Worm (Caenorhabditis elegans) whole organism, L4 larva: ENCODE measurements around the gene slc-17.4.

Source experiments
- arid-1 ChIP-seq: fragments of 200-800 bp; sonication (Bioruptor generic); conservative IDR thresholded peaks from 2 replicates; pipeline ENCODE4 v1.3.6; 2022; ENCODE audit warnings: missing genetic modification reagents, missing genetic modification characterization, missing compliant biosample characterization
- ces-1 ChIP-seq: fragments of 150-350 bp; sonication (generic microtip); optimal IDR thresholded peaks from 4 replicates; lab custom pipeline; 2014; ENCODE audit warnings: missing biosample characterization, missing genetic modification reagents, missing genetic modification characterization
- cey-2 ChIP-seq: sonication (generic microtip); optimal IDR thresholded peaks from 3 replicates; lab custom pipeline; 2017; ENCODE audit warnings: missing genetic modification characterization, mild to moderate bottlenecking, missing compliant biosample characterization, antibody characterized with exemption, borderline replicate concordance; ENCODE audit not compliant: insufficient read depth
- hlh-30 ChIP-seq: sonication (generic microtip); optimal IDR thresholded peaks from 2 replicates; lab custom pipeline; 2017; ENCODE audit warnings: antibody characterized with exemption, mild to moderate bottlenecking, missing genetic modification characterization, missing compliant biosample characterization; ENCODE audit not compliant: insufficient read depth
- lsy-2 ChIP-seq, 2 experiments: fragments of 150-350 bp in 1 of 2; sonication (generic microtip) in 1 of 2; optimal IDR thresholded peaks; 2 replicates each; lab custom pipeline; 2014 to 2017; ENCODE audit warnings: missing biosample characterization in 2 of 2, missing genetic modification characterization in 2 of 2
- madf-9 ChIP-seq: fragments of 200-800 bp; sonication (Bioruptor generic); conservative IDR thresholded peaks from 2 replicates; pipeline ENCODE4 v1.3.6; 2022; ENCODE audit warnings: missing genetic modification reagents, missing genetic modification characterization, missing compliant biosample characterization
- mep-1 ChIP-seq: fragments of 150-350 bp; sonication (generic microtip); optimal IDR thresholded peaks from 3 replicates; lab custom pipeline; 2014; ENCODE audit warnings: missing biosample characterization, missing genetic modification characterization
- nhr-77 ChIP-seq: fragments of 150-350 bp; optimal IDR thresholded peaks from 2 replicates; lab custom pipeline; 2014; ENCODE audit warnings: missing biosample characterization, missing genetic modification characterization
- unc-62 ChIP-seq, 3 experiments: fragments of 150-350 bp in 1 of 3; sonication (generic microtip); optimal IDR thresholded peaks in 2 of 3; peaks in 1 of 3; 1 replicate in 1 of 3; 2 replicates in 2 of 3; lab custom pipeline; 2014 to 2017; ENCODE audit warnings: missing biosample characterization in 3 of 3, missing genetic modification characterization in 3 of 3, missing genetic modification reagents in 3 of 3, missing genotype in 1 of 3
- zip-2 ChIP-seq: fragments of 150-350 bp; optimal IDR thresholded peaks from 2 replicates; lab custom pipeline; 2014; ENCODE audit warnings: missing biosample characterization, missing genetic modification characterization

slc-17.4 gene

DNA sequence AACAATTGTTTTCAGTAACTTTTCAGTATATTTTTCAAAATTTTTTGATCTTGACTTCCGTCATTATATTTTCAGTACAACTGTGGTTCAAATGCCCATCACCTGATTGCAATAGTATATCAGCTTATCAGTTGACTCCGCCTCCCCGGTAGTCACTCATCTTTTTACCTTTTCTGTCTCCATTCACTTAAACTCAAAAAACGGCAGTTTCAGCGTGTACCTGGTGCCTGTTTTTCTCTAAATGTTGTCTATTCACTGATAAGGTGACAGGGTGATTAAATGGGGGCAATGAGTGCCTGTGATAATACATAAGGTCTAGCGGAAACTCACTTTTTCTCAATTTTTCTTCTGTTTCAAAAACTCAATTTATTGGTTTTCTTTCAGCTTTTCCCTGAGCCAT lies 46.3 kb downstream of the slc-17.4 start, which contains the start of gene ZK550.2 (continued):
- TF ChIP-seq hlh-30 (tag; lab: Kevin White, UChicago) = peak; percentile 74
- peak in 1 of 2 experiments; percentile 63 for TF ChIP-seq unc-62 (GFP tag; optimal IDR thresholded peaks at IDR 0.05 in 1 of 2; lab: Kevin White, UChicago)
- no peak for TF ChIP-seq unc-62 (tag; optimal IDR thresholded peaks at IDR 0.05; lab: Kevin White, UChicago)
- TF ChIP-seq mep-1 (tag; lab: Kevin White, UChicago) = peak; percentile 46
- TF ChIP-seq nhr-77 = peak; percentile 92
- TF ChIP-seq madf-9 (GFP tag; lab: Robert Waterston, UW) = no peak
- peak; percentile 56; the same call in 1 of the 2 replicates for TF ChIP-seq arid-1 (GFP tag; lab: Robert Waterston, UW)
- TF ChIP-seq cey-2 (tag; lab: Kevin White, UChicago) = no peak

ce11 chrIV:17238951-17239350 lies 52.6 kb downstream of the slc-17.4 start:
- no peak for TF ChIP-seq zip-2 (tag; lab: Kevin White, UChicago)
- TF ChIP-seq lsy-2 (tag; optimal IDR thresholded peaks at IDR 0.05; lab: Kevin White, UChicago) = no peak
- TF ChIP-seq ces-1 (GFP tag; lab: Kevin White, UChicago) = peak; percentile 17
